Fruit fly (Drosophila melanogaster): ENCODE results near the gene CG14020.

CG14020 gene

DNA sequence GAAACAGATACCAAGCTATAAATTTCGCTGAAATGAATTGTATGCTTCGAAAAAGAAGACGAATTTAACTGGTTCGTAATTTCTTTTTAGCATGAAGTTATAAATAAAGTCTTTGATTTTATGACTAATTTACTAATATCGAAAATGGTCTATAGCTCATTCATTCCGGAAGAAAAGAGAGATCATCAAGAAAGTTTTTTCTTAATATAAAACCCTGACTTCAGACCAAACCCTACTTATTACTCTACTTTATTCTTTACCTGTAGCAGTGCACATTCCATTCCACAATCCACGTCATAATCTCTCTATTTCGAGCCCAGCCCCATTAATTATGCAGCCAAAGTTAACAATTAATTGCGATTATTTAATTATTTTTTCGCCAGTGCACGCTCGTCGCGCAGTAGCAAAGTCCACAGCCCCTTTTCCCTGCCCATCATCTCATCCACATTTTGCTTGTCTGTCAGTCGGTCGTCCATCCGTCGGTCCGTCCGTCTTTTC lies 23.6 kb upstream of the CG14020 start:
- no peak for TF ChIP-seq woc (GFP tag; optimal IDR thresholded peaks at IDR 0.05)

DNA sequence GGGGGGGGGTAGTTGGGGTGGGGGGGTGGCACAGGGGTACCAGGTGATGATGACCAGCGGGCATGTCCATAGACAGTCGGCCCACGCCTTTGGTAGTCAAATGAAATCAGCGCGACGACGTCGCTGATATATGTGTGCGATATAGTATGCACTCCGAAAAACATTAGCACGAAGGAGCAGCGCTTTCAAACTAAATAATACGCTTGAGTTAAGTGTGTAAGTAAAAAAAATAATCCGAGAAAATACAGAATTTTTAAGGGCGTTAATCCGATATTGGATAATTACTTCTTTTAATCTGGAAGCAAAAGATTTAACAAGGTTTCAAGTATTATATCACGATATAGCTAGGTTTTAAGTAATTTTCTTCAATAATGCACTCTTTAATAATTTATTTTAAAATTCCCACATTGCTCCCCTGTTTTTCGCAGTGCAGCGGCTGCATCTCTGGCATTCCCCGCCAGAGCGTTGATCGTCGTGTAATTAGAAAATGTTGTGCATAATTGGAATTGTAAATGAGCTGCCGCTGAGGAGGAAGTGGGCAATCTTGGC lies 22.7 kb upstream of the CG14020 start:
- no peak for TF ChIP-seq Jra (GFP tag; optimal IDR thresholded peaks at IDR 0.05)
- no peak for TF ChIP-seq HLH106 (tag; optimal IDR thresholded peaks at IDR 0.05)
- TF ChIP-seq rgr (GFP tag; optimal IDR thresholded peaks at IDR 0.05) = no peak
- no peak for TF ChIP-seq Mio (GFP tag; optimal IDR thresholded peaks at IDR 0.05)
- TF ChIP-seq Rel (GFP tag; optimal IDR thresholded peaks at IDR 0.05) = no peak
- no peak for TF ChIP-seq Rel (tag; optimal IDR thresholded peaks at IDR 0.05)
- no peak for TF ChIP-seq OdsH (GFP tag; optimal IDR thresholded peaks at IDR 0.05)
- TF ChIP-seq dl (GFP tag; optimal IDR thresholded peaks at IDR 0.05; ENCODE audit: insufficient read depth in 1 of 2, partially characterized antibody in 2 of 2) = no peak
- TF ChIP-seq h (GFP tag; optimal IDR thresholded peaks at IDR 0.05) = no peak
- no peak for TF ChIP-seq Vsx2 (GFP tag; optimal IDR thresholded peaks at IDR 0.05; ENCODE audit: partially characterized antibody)
- no peak for TF ChIP-seq N (GFP tag; optimal IDR thresholded peaks at IDR 0.05)
- TF ChIP-seq jim (GFP tag; optimal IDR thresholded peaks at IDR 0.05) = no peak
- TF ChIP-seq psq (GFP tag; optimal IDR thresholded peaks at IDR 0.05) = no peak
- no peak for TF ChIP-seq tai (GFP tag; optimal IDR thresholded peaks at IDR 0.05)

DNA sequence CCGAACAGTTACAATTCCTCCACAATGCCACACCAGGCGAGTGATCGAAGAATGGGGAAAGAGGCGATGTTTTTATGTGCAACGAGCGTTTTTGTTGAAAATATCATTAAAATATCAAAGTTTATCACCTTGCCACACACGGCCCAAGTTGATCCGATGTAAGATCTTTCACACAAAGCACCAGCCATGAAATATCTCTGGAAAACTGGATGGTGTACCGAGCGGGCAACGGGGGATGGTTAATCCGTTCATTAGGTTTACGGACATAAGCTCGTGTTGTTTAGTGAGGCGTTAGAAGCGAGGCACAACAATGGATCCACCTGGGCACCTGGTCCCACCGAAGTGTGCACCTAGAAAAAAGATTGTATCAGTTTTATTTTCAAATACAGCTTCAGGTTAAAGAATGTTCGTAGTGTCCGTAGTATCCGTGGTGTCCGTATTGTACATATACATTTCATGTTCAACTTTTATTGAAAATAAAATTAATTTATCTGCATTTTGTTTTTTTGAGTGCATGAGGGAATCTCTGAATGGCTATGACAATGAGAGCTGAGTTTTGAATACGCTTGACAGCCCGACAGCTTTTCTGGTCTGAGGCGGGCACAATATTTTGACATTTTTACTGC lies 21.0 kb upstream of the CG14020 start:
- TF ChIP-seq pan (optimal IDR thresholded peaks at IDR 0.05) (no peak), sv (GFP tag; optimal IDR thresholded peaks at IDR 0.05) (peak; percentile 5), fru (GFP tag; optimal IDR thresholded peaks at IDR 0.05) (no peak), rgr (GFP tag; optimal IDR thresholded peaks at IDR 0.05) (peak; percentile 13), CG32264 (GFP tag; optimal IDR thresholded peaks at IDR 0.05) (no peak), h (GFP tag; optimal IDR thresholded peaks at IDR 0.05) (peak; percentile 15)

DNA sequence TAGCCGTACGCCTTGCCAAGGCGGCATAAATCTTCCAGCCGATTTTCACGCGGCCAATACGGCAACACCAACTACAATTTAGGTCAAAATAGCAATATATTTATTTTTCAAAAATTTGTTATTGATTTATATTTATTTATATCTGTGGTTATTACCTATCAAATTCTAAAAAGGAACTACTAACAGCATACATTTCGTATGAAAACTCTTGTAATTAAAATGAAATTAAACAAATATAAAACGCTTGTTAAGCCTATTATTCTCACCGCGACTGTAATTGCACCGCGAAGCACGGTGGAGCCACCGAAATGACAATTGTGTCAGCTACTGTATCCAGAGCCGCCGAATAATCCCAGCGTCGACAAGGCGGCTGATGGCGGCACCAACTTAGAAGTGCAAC lies 18.1 kb upstream of the CG14020 start:
- TF ChIP-seq psq (GFP tag; optimal IDR thresholded peaks at IDR 0.05) (no peak), HLH106 (tag; optimal IDR thresholded peaks at IDR 0.05) (no peak), GATAd (GFP tag; optimal IDR thresholded peaks at IDR 0.05) (no peak), h (GFP tag; optimal IDR thresholded peaks at IDR 0.05) (no peak), Dfd (GFP tag; optimal IDR thresholded peaks at IDR 0.05) (no peak), foxo (GFP tag; optimal IDR thresholded peaks at IDR 0.05) (no peak), lola (GFP tag; optimal IDR thresholded peaks at IDR 0.05) (no peak), dl (GFP tag; optimal IDR thresholded peaks at IDR 0.05; ENCODE audit: insufficient read depth in 1 of 2, partially characterized antibody in 2 of 2) (no peak), tai (GFP tag; optimal IDR thresholded peaks at IDR 0.05) (no peak), br (GFP tag; optimal IDR thresholded peaks at IDR 0.05) (no peak), fru (GFP tag; optimal IDR thresholded peaks at IDR 0.05) (no peak), CG9705 (GFP tag; optimal IDR thresholded peaks at IDR 0.05) (no peak), jim (GFP tag; optimal IDR thresholded peaks at IDR 0.05) (no peak), ey (GFP tag; optimal IDR thresholded peaks at IDR 0.05) (no peak), Jra (GFP tag; optimal IDR thresholded peaks at IDR 0.05) (no peak)

DNA sequence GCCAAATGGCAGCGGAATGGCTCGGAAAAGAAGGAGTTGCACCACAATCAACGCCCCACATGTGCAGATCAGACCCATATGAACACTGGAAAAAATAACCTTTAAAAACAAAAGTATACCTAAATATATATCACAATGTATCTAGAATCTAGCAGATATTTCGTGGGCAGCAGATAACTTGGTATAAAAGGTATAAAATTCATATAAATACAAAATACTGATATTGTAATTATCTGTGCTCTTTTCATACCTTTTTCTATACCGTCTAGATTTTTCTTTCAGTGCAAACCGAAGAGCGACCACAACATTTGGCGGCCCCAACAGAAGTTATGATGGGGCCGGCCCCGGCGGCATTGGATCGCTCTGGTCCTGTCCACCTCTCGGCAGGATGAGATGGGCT lies 16.2 kb upstream of the CG14020 start:
- peak; percentile 87 for TF ChIP-seq fru (GFP tag; optimal IDR thresholded peaks at IDR 0.05)
- no peak for TF ChIP-seq CG32264 (GFP tag; optimal IDR thresholded peaks at IDR 0.05)
- no peak for TF ChIP-seq Dfd (GFP tag; optimal IDR thresholded peaks at IDR 0.05)
- TF ChIP-seq jim (GFP tag; optimal IDR thresholded peaks at IDR 0.05) = no peak
- no peak for TF ChIP-seq dl (GFP tag; optimal IDR thresholded peaks at IDR 0.05; ENCODE audit: insufficient read depth in 1 of 2, partially characterized antibody in 2 of 2)
- TF ChIP-seq dmrt93B (GFP tag; optimal IDR thresholded peaks at IDR 0.05) = peak; percentile 37
- TF ChIP-seq CG9705 (GFP tag; optimal IDR thresholded peaks at IDR 0.05) = peak; percentile 45
- TF ChIP-seq Hr83 (GFP tag; optimal IDR thresholded peaks at IDR 0.05; ENCODE audit: poor library complexity, severe bottlenecking) = no peak
- TF ChIP-seq Abd-B (GFP tag; optimal IDR thresholded peaks at IDR 0.05) = no peak
- TF ChIP-seq Vsx2 (GFP tag; optimal IDR thresholded peaks at IDR 0.05; ENCODE audit: partially characterized antibody) = no peak
- peak; percentile 72 for TF ChIP-seq psq (GFP tag; optimal IDR thresholded peaks at IDR 0.05)
- TF ChIP-seq rgr (GFP tag; optimal IDR thresholded peaks at IDR 0.05) = peak; percentile 76
- TF ChIP-seq foxo (GFP tag; optimal IDR thresholded peaks at IDR 0.05) = peak in 1 of 2 experiments; percentile 81
- TF ChIP-seq CrebA (GFP tag; optimal IDR thresholded peaks at IDR 0.05; ENCODE audit: borderline replicate concordance) = no peak
- no peak for TF ChIP-seq Mio (GFP tag; optimal IDR thresholded peaks at IDR 0.05)
- TF ChIP-seq Sp1 (GFP tag; optimal IDR thresholded peaks at IDR 0.05) = peak; percentile 88
- peak; percentile 80 for TF ChIP-seq OdsH (GFP tag; optimal IDR thresholded peaks at IDR 0.05)
- TF ChIP-seq Hnf4 (GFP tag; optimal IDR thresholded peaks at IDR 0.05) = peak; percentile 58
- peak; percentile 37 for TF ChIP-seq tai (GFP tag; optimal IDR thresholded peaks at IDR 0.05)
- TF ChIP-seq lola (GFP tag; optimal IDR thresholded peaks at IDR 0.05) = no peak
- TF ChIP-seq Rel (GFP tag; optimal IDR thresholded peaks at IDR 0.05) = peak; percentile 33
- peak; percentile 48 for TF ChIP-seq Rel (tag; optimal IDR thresholded peaks at IDR 0.05)
- peak; percentile 72 for TF ChIP-seq br (GFP tag; optimal IDR thresholded peaks at IDR 0.05)
- TF ChIP-seq h (GFP tag; optimal IDR thresholded peaks at IDR 0.05) = peak; percentile 84
- peak; percentile 68 for TF ChIP-seq woc (GFP tag; optimal IDR thresholded peaks at IDR 0.05)
- no peak for TF ChIP-seq Hr78 (GFP tag; optimal IDR thresholded peaks at IDR 0.05)
- no peak for TF ChIP-seq GATAd (GFP tag; optimal IDR thresholded peaks at IDR 0.05)
- TF ChIP-seq Dif (GFP tag; optimal IDR thresholded peaks at IDR 0.05; ENCODE audit: partially characterized antibody) = no peak
- peak; percentile 34 for TF ChIP-seq sage (GFP tag; optimal IDR thresholded peaks at IDR 0.05)
- TF ChIP-seq N (GFP tag; optimal IDR thresholded peaks at IDR 0.05) = no peak
- TF ChIP-seq Jra (GFP tag; optimal IDR thresholded peaks at IDR 0.05) = peak; percentile 70
- TF ChIP-seq dsf (GFP tag; optimal IDR thresholded peaks at IDR 0.05; ENCODE audit: borderline replicate concordance) = no peak
